Fruit fly (Drosophila melanogaster): Measurements from ENCODE around the gene CG15890.

The CG15890 gene

dm6 chrX:14749086-14749874 is 16.3 kb downstream of the CG15890 start, which contains the start of gene NetB:
NetB (minus strand) TSS chrX:14749376.
- TF ChIP-seq pan (optimal IDR thresholded peaks at IDR 0.05): no peak
- no peak for TF ChIP-seq Dll (optimal IDR thresholded peaks at IDR 0.05)
- no peak for TF ChIP-seq CG8478 (optimal IDR thresholded peaks at IDR 0.05)
- TF ChIP-seq psq (optimal IDR thresholded peaks at IDR 0.05): no peak

DNA sequence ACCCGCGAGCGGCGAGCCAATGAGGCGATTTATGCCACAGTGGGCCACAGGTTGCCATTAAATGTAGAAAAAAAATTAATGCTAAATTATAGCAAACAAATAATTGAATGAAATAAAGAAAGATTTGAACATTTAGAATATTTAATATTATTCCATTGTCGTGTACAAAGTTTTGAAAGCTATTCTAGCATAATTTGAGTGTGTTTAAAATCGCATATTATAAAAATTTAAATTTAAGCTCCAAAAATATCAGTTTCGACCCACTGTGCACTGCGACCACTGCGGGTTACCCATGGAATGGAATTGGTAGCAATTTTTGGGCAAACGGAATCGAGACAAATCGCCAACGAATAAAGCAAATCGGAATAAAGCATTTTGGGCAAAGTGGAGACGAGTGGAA is 21.8 kb downstream of the CG15890 start:
- TF ChIP-seq EcR (GFP tag; optimal IDR thresholded peaks at IDR 0.05): no peak

DNA sequence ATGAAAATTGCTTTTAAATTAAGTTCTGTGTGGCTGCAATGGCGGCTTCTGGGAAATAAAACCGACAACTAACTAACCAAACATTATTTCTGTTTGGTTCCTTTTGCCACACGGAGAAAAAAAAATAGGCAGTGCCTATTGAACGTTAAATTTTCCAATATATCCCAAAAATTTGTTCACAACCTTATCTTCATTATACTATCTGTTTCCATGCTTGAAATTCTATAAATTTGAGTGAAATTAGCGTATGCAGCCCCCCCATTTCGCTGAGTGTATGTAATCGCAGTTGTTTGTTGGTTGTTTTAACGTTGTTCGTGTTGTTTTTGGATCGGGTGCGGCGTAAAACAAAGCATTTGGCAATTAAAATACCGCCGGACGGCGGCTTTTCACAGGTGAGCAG is 27.2 kb downstream of the CG15890 start:
- no peak for TF ChIP-seq Dll (optimal IDR thresholded peaks at IDR 0.05)
- TF ChIP-seq pan (optimal IDR thresholded peaks at IDR 0.05): no peak
- no peak for TF ChIP-seq psq (optimal IDR thresholded peaks at IDR 0.05)
- TF ChIP-seq CG8478 (optimal IDR thresholded peaks at IDR 0.05): no peak
- TF ChIP-seq usp (GFP tag; optimal IDR thresholded peaks at IDR 0.05): no peak
- no peak for TF ChIP-seq EcR (GFP tag; optimal IDR thresholded peaks at IDR 0.05)

- TF ChIP-seq Dll (optimal IDR thresholded peaks at IDR 0.05) (no peak), psq (optimal IDR thresholded peaks at IDR 0.05) (no peak), pan (optimal IDR thresholded peaks at IDR 0.05) (no peak), EcR (GFP tag; optimal IDR thresholded peaks at IDR 0.05) (no peak), usp (GFP tag; optimal IDR thresholded peaks at IDR 0.05) (no peak), CG8478 (optimal IDR thresholded peaks at IDR 0.05) (no peak)
Observed at dm6 chrX:14727580-14727979, 38.0 kb downstream of the CG15890 start.

DNA sequence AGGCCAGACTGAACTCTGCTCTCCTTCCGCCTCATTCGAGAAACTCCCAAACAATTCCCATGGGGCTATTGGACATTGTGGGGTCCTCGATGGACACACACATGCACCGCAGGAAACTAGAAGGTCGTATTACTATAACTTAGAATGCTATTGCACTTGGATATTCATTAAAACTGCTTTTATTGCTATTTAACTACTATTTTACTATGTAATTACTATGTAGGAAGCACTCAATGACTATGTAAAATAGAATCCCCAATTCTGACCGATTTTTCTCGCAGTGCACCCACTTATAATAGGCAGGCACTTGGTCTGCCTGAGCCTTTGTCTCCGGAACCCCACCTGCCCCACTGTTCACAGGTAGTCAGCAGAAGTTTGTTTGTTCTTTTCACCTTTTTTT is 40.5 kb downstream of the CG15890 start:
- TF ChIP-seq Dll (optimal IDR thresholded peaks at IDR 0.05): no peak
- TF ChIP-seq pan (optimal IDR thresholded peaks at IDR 0.05): no peak
- no peak for TF ChIP-seq usp (GFP tag; optimal IDR thresholded peaks at IDR 0.05)
- no peak for TF ChIP-seq CG8478 (optimal IDR thresholded peaks at IDR 0.05)
- no peak for TF ChIP-seq psq (optimal IDR thresholded peaks at IDR 0.05)
- no peak for TF ChIP-seq EcR (GFP tag; optimal IDR thresholded peaks at IDR 0.05)

dm6 chrX:14718842-14719241 is 46.7 kb downstream of the CG15890 start, which contains the start of gene hog:
hog (minus strand) TSS chrX:14718942.
- TF ChIP-seq EcR (GFP tag; optimal IDR thresholded peaks at IDR 0.05): no peak
- TF ChIP-seq Dll (optimal IDR thresholded peaks at IDR 0.05): no peak
- TF ChIP-seq CG8478 (optimal IDR thresholded peaks at IDR 0.05): no peak
- TF ChIP-seq pan (optimal IDR thresholded peaks at IDR 0.05): no peak
- TF ChIP-seq usp (GFP tag; optimal IDR thresholded peaks at IDR 0.05): no peak
- TF ChIP-seq psq (optimal IDR thresholded peaks at IDR 0.05): no peak

dm6 chrX:14717245-14717644 is 48.3 kb downstream of the CG15890 start:
- TF ChIP-seq pan (optimal IDR thresholded peaks at IDR 0.05) (no peak), psq (optimal IDR thresholded peaks at IDR 0.05) (no peak), usp (GFP tag; optimal IDR thresholded peaks at IDR 0.05) (no peak), Dll (optimal IDR thresholded peaks at IDR 0.05) (no peak), CG8478 (optimal IDR thresholded peaks at IDR 0.05) (no peak), EcR (GFP tag; optimal IDR thresholded peaks at IDR 0.05) (no peak)

DNA sequence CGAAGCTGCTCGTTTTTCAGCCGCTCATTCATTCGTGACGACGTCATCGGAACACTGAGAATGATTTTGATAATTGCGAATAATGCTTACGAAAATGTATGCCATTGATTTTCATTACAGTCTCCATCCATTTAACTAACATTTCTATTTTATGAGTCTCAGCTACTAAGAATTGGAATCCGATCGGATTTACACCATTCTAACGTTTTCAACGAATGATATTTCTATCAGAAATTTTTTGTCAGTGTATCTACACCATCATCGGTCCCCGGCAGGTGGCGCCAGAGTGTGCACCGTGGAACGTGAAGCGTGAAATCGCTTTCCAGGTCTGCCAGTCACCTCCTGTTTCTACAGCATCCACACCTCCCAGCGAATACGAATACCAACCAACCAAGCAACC is 50.4 kb downstream of the CG15890 start:
- TF ChIP-seq CG8478 (optimal IDR thresholded peaks at IDR 0.05) (no peak), psq (optimal IDR thresholded peaks at IDR 0.05) (no peak), usp (GFP tag; optimal IDR thresholded peaks at IDR 0.05) (no peak), EcR (GFP tag; optimal IDR thresholded peaks at IDR 0.05) (no peak), pan (optimal IDR thresholded peaks at IDR 0.05) (no peak), Dll (optimal IDR thresholded peaks at IDR 0.05) (no peak)

DNA sequence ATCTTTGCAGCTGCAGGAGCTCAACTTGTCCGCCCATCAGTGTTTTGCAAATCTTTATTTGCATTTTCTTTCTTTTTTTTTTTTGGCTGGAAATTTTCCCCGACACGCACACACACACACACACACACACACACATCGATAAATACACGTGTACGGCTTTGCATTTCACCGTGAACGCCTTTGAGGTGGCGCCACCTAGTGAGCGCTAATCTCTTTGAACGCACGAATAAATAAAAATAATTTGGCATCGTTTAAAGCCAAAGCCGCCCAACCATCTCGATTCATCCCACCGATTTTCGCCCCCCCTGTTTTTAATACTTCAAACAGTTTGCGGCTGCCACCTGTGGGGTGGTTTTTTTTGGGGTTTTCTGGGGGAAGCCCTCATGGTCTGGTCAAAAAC is 53.1 kb downstream of the CG15890 start:
- no peak for TF ChIP-seq Dll (optimal IDR thresholded peaks at IDR 0.05)
- TF ChIP-seq usp (GFP tag; optimal IDR thresholded peaks at IDR 0.05): no peak
- TF ChIP-seq CG8478 (optimal IDR thresholded peaks at IDR 0.05): no peak
- no peak for TF ChIP-seq psq (optimal IDR thresholded peaks at IDR 0.05)
- TF ChIP-seq pan (optimal IDR thresholded peaks at IDR 0.05): no peak
- TF ChIP-seq EcR (GFP tag; optimal IDR thresholded peaks at IDR 0.05): no peak

All from whole organism.